Fruit fly (Drosophila melanogaster) whole organism, embryonic: ENCODE results near the gene Tmem214.

ENCODE experiments used
- Atf-2 ChIP-seq: fragments of 200-800 bp; sonication (Bioruptor generic); optimal IDR thresholded peaks from 2 replicates; lab custom pipeline; 2016; ENCODE audit warnings: missing biosample characterization, missing genetic modification characterization
- CG10321 ChIP-seq: fragments of 200-800 bp; sonication (Bioruptor generic); IDR thresholded peaks from 2 replicates; pipeline ENCODE4 v1.3.6; 2022; ENCODE audit warnings: missing biosample characterization, missing genetic modification characterization
- CG12659 ChIP-seq: fragments of 200-800 bp; sonication (Bioruptor generic); optimal IDR thresholded peaks from 3 replicates; lab custom pipeline; 2017; ENCODE audit warnings: mild to moderate bottlenecking, missing biosample characterization, missing genetic modification reagents, missing genetic modification characterization
- CG14014 ChIP-seq: fragments of 200-800 bp; sonication (Bioruptor generic); IDR thresholded peaks from 2 replicates; pipeline ENCODE4 v1.3.6; 2022; ENCODE audit warnings: missing biosample characterization, missing genetic modification characterization
- CG14441 ChIP-seq: fragments of 200-800 bp; sonication (Bioruptor generic); IDR thresholded peaks from 2 replicates; pipeline ENCODE4 v1.3.6; 2022; ENCODE audit warnings: missing biosample characterization, missing genetic modification characterization
- CG14710 ChIP-seq: fragments of 200-800 bp; sonication (Bioruptor generic); optimal IDR thresholded peaks from 3 replicates; lab custom pipeline; 2019; ENCODE audit warnings: missing biosample characterization, mild to moderate bottlenecking, missing genetic modification characterization, moderate library complexity
- CG15011 ChIP-seq: fragments of 200-800 bp; sonication (Bioruptor generic); optimal IDR thresholded peaks from 3 replicates; lab custom pipeline; 2018; ENCODE audit warnings: missing biosample characterization, mild to moderate bottlenecking, missing genetic modification characterization
- CG15073 ChIP-seq: fragments of 200-800 bp; sonication (Bioruptor generic); optimal IDR thresholded peaks from 2 replicates; lab custom pipeline; 2016; ENCODE audit warnings: missing biosample characterization, missing genetic modification characterization
- CG15514 ChIP-seq: fragments of 200-800 bp; sonication (Bioruptor generic); optimal IDR thresholded peaks from 3 replicates; lab custom pipeline; 2017; ENCODE audit warnings: missing biosample characterization, missing genetic modification characterization, mild to moderate bottlenecking, moderate library complexity, missing genetic modification reagents
- CG17328 ChIP-seq: fragments of 200-800 bp; sonication (Bioruptor generic); IDR thresholded peaks from 2 replicates; pipeline ENCODE4 v1.3.6; 2022; ENCODE audit warnings: missing biosample characterization, missing genetic modification characterization
- CG31441 ChIP-seq: fragments of 200-800 bp; sonication (Bioruptor generic); IDR thresholded peaks from 2 replicates; pipeline ENCODE4 v1.3.6; 2022; ENCODE audit warnings: missing biosample characterization, missing genetic modification characterization
- CG3847 ChIP-seq: fragments of 200-800 bp; sonication (Bioruptor generic); IDR thresholded peaks from 2 replicates; pipeline ENCODE4 v1.3.6; 2022; ENCODE audit warnings: missing biosample characterization, missing genetic modification characterization
- CG4617 ChIP-seq: fragments of 200-800 bp; sonication (Bioruptor generic); optimal IDR thresholded peaks from 3 replicates; lab custom pipeline; 2016; ENCODE audit warnings: missing biosample characterization, missing genetic modification characterization, borderline replicate concordance
- CG6765 ChIP-seq: fragments of 200-800 bp; sonication (Bioruptor generic); optimal IDR thresholded peaks from 3 replicates; lab custom pipeline; 2017; ENCODE audit warnings: missing biosample characterization, mild to moderate bottlenecking, missing genetic modification characterization
- CG7357 ChIP-seq: fragments of 200-800 bp; sonication (Bioruptor generic); IDR thresholded peaks from 3 replicates; pipeline ENCODE4 v1.3.6; 2022; ENCODE audit warnings: missing biosample characterization, missing genetic modification characterization
- Dp ChIP-seq: fragments of 200-800 bp; sonication (Bioruptor generic); optimal IDR thresholded peaks from 2 replicates; lab custom pipeline; 2018; ENCODE audit warnings: missing biosample characterization, mild to moderate bottlenecking, missing genetic modification characterization, moderate library complexity
- Dref ChIP-seq: fragments of 200-800 bp; sonication (Bioruptor generic); IDR thresholded peaks from 2 replicates; pipeline ENCODE4 v1.3.6; 2022; ENCODE audit warnings: missing biosample characterization, missing genetic modification characterization
- Ets65A ChIP-seq: fragments of 200-800 bp; sonication (Bioruptor generic); peaks from one replicate; lab custom pipeline; 2016; ENCODE audit warnings: missing biosample characterization, missing genetic modification characterization
- Fer3 ChIP-seq: fragments of 200-800 bp; sonication (Bioruptor generic); optimal IDR thresholded peaks from 2 replicates; lab custom pipeline; 2018; ENCODE audit warnings: missing biosample characterization, mild to moderate bottlenecking, missing genetic modification characterization, moderate library complexity
- Gug ChIP-seq: fragments of 200-800 bp; sonication (Bioruptor generic); IDR thresholded peaks from 4 replicates; pipeline ENCODE4 v1.3.6; 2022; ENCODE audit warnings: missing biosample characterization, missing genetic modification characterization
- HHEX ChIP-seq: fragments of 200-800 bp; sonication (Bioruptor generic); optimal IDR thresholded peaks from 3 replicates; lab custom pipeline; 2017; ENCODE audit warnings: missing biosample characterization, mild to moderate bottlenecking, missing genetic modification characterization, missing genetic modification reagents
- HLHmδ ChIP-seq: fragments of 200-800 bp; sonication (Bioruptor generic); optimal IDR thresholded peaks from 2 replicates; lab custom pipeline; 2018; ENCODE audit warnings: missing biosample characterization, mild to moderate bottlenecking, missing genetic modification characterization, moderate library complexity
- HmgZ ChIP-seq: fragments of 200-800 bp; sonication (Bioruptor generic); optimal IDR thresholded peaks from 2 replicates; lab custom pipeline; 2018; ENCODE audit warnings: missing biosample characterization, mild to moderate bottlenecking, missing genetic modification characterization
- Hr51 ChIP-seq, 2 experiments: fragments of 200-800 bp; sonication (Bioruptor generic); optimal IDR thresholded peaks; 2 replicates in 1 of 2; 3 replicates in 1 of 2; lab custom pipeline; 2016 to 2018; ENCODE audit warnings: missing biosample characterization in 2 of 2, missing genetic modification characterization in 2 of 2, mild to moderate bottlenecking in 1 of 2, moderate library complexity in 1 of 2
- Mrtf ChIP-seq: fragments of 200-800 bp; sonication (Bioruptor generic); IDR thresholded peaks from 3 replicates; pipeline ENCODE4 v1.3.6; 2022; ENCODE audit warnings: missing biosample characterization, missing genetic modification characterization
- NFAT ChIP-seq: fragments of 200-800 bp; sonication (Bioruptor generic); IDR thresholded peaks from 2 replicates; pipeline ENCODE4 v1.3.6; 2022; ENCODE audit warnings: missing biosample characterization, missing genetic modification characterization
- NK7.1 ChIP-seq: fragments of 200-800 bp; sonication (Bioruptor generic); optimal IDR thresholded peaks from 3 replicates; lab custom pipeline; 2016; ENCODE audit warnings: missing biosample characterization, missing genetic modification characterization
- Side ChIP-seq: fragments of 200-800 bp; sonication (Bioruptor generic); optimal IDR thresholded peaks from 2 replicates; lab custom pipeline; 2016; ENCODE audit warnings: missing biosample characterization, missing genetic modification characterization
- Six4 ChIP-seq: fragments of 200-800 bp; sonication (Bioruptor generic); optimal IDR thresholded peaks from 2 replicates; lab custom pipeline; 2016; ENCODE audit warnings: missing biosample characterization, missing genetic modification characterization
- aop ChIP-seq: fragments of 200-800 bp; sonication (Bioruptor generic); IDR thresholded peaks from 2 replicates; pipeline ENCODE4 v1.3.6; 2022; ENCODE audit warnings: missing biosample characterization, missing genetic modification characterization
- ap ChIP-seq: fragments of 200-800 bp; sonication (Bioruptor generic); IDR thresholded peaks from 2 replicates; pipeline ENCODE4 v1.3.6; 2022; ENCODE audit warnings: missing biosample characterization, missing genetic modification characterization
- ash1 ChIP-seq: fragments of 200-800 bp; sonication (Bioruptor generic); optimal IDR thresholded peaks from 2 replicates; lab custom pipeline; 2018; ENCODE audit warnings: missing biosample characterization, mild to moderate bottlenecking, missing genetic modification characterization
- az2 ChIP-seq: fragments of 200-800 bp; sonication (Bioruptor generic); optimal IDR thresholded peaks from 3 replicates; lab custom pipeline; 2016; ENCODE audit warnings: missing biosample characterization, missing genetic modification characterization
- chinmo ChIP-seq: fragments of 200-800 bp; sonication (Bioruptor generic); IDR thresholded peaks from 4 replicates; pipeline ENCODE4 v1.3.6; 2022; ENCODE audit warnings: missing biosample characterization, missing genetic modification characterization; ENCODE audit not compliant: partially characterized antibody
- dm ChIP-seq: fragments of 200-800 bp; sonication (Bioruptor generic); optimal IDR thresholded peaks from 3 replicates; lab custom pipeline; 2016; ENCODE audit warnings: missing biosample characterization, missing genetic modification characterization
- dmrt99B ChIP-seq: fragments of 200-800 bp; sonication (Bioruptor generic); optimal IDR thresholded peaks from 2 replicates; lab custom pipeline; 2018; ENCODE audit warnings: missing biosample characterization, mild to moderate bottlenecking, missing genetic modification characterization, moderate library complexity
- en ChIP-seq: fragments of 200-800 bp; sonication (Bioruptor generic); optimal IDR thresholded peaks from 2 replicates; lab custom pipeline; 2016; ENCODE audit warnings: missing biosample characterization, missing genetic modification characterization
- gcm ChIP-seq: fragments of 200-800 bp; sonication (Bioruptor generic); optimal IDR thresholded peaks from 2 replicates; lab custom pipeline; 2019; ENCODE audit warnings: missing biosample characterization, mild to moderate bottlenecking, missing genetic modification characterization, moderate library complexity
- hkb ChIP-seq, 2 experiments: fragments of 200-800 bp in 1 of 2; fragments of >200 bp in 1 of 2; sonication (Bioruptor generic) in 1 of 2; IDR thresholded peaks in 1 of 2; optimal IDR thresholded peaks in 1 of 2; 2 replicates each; pipeline versions ENCODE4 v1.3.6 to Lab custom; 2017 to 2022; ENCODE audit warnings: missing biosample characterization in 1 of 2, missing genetic modification characterization in 1 of 2
- ind ChIP-seq: fragments of 200-800 bp; sonication (Bioruptor generic); optimal IDR thresholded peaks from 3 replicates; lab custom pipeline; 2016; ENCODE audit warnings: missing biosample characterization, missing genetic modification characterization
- ken ChIP-seq: fragments of 200-800 bp; sonication (Bioruptor generic); IDR thresholded peaks from 3 replicates; pipeline ENCODE4 v1.3.6; 2022; ENCODE audit warnings: missing biosample characterization, missing genetic modification characterization
- lilli ChIP-seq: fragments of 200-800 bp; sonication (Bioruptor generic); optimal IDR thresholded peaks from 3 replicates; lab custom pipeline; 2016; ENCODE audit warnings: missing biosample characterization, missing genetic modification characterization
- luna ChIP-seq: fragments of 200-800 bp; sonication (Bioruptor generic); optimal IDR thresholded peaks from 2 replicates; lab custom pipeline; 2016; ENCODE audit warnings: missing biosample characterization, missing genetic modification characterization
- mirr ChIP-seq: fragments of 200-800 bp; sonication (Bioruptor generic); optimal IDR thresholded peaks from 3 replicates; lab custom pipeline; 2018; ENCODE audit warnings: missing biosample characterization, mild to moderate bottlenecking, missing genetic modification characterization
- nerfin-2 ChIP-seq: fragments of 200-800 bp; sonication (Bioruptor generic); IDR thresholded peaks from 2 replicates; pipeline ENCODE4 v1.3.6; 2022; ENCODE audit warnings: missing biosample characterization, missing genetic modification characterization; ENCODE audit not compliant: partially characterized antibody
- repo ChIP-seq: fragments of 200-800 bp; sonication (Bioruptor generic); optimal IDR thresholded peaks from 2 replicates; lab custom pipeline; 2016; ENCODE audit warnings: missing biosample characterization, missing genetic modification characterization
- row ChIP-seq: fragments of 200-800 bp; sonication (Bioruptor generic); IDR thresholded peaks from 3 replicates; pipeline ENCODE4 v1.3.6; 2022; ENCODE audit warnings: missing biosample characterization, missing genetic modification characterization
- salm ChIP-seq: fragments of 200-800 bp; sonication (Bioruptor generic); optimal IDR thresholded peaks from 2 replicates; lab custom pipeline; 2018; ENCODE audit warnings: missing biosample characterization, mild to moderate bottlenecking, missing genetic modification characterization
- zfh2 ChIP-seq: fragments of 200-800 bp; sonication (Bioruptor generic); optimal IDR thresholded peaks from 2 replicates; lab custom pipeline; 2016; ENCODE audit warnings: missing biosample characterization, missing genetic modification characterization

Gene Tmem214

DNA sequence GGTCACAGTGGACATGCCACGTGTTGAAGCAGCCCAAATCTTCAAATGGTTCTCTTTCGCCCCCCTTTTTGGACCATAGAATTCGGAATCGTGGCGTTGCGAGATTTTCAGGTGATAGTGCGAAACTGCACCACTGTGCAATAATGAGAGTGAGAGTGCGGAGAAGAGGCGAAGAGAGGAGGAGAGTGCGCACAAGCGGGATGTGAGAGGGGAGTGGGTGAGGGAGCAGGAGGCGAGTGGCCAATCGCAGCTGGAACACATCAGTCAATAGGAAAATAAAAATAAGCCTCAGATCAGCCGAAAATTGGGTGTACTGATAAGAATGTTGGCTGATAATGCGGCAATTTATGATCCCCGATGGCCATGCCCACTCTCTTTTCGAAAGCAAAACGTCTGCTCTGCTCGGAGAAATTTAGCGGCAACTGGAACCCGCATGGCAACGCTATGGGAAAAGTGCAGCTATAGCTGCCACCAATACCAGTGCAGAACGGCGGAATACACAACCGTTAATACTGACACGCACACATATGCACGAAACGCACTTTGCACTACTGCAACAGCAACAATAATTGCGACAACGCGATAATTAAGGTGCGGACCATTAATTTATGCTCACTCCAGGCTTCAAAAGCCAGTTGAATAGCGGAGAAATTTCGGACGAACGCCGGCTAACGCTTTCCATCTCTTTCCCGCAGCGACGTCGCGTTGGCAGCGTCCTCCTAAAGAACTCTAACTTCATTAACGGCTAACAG, 2.6 kb downstream of the Tmem214 start (continued):
- TF ChIP-seq Side (GFP tag; lab: Kevin White, UChicago): peak; percentile 18
- peak; percentile 5 for TF ChIP-seq CG15514
- TF ChIP-seq Hr51 (GFP tag; optimal IDR thresholded peaks at IDR 0.05; lab: Kevin White, UChicago): no peak
- TF ChIP-seq HmgZ: no peak
- TF ChIP-seq CG3847 (GFP tag; lab: Robert Waterston, UW): no peak
- no peak for TF ChIP-seq Ets65A (GFP tag; lab: Kevin White, UChicago)
- TF ChIP-seq Six4 (GFP tag; lab: Kevin White, UChicago): no peak
- TF ChIP-seq chinmo (GFP tag; lab: Robert Waterston, UW): peak; percentile 57; the same call in 2 of the 4 replicates
- no peak for TF ChIP-seq salm (tag; lab: Kevin White, UChicago)
- TF ChIP-seq Dp: no peak
- 0 out of 2 replicates have a peak, but pooled peaks have one; percentile 12 for TF ChIP-seq nerfin-2 (GFP tag; lab: Robert Waterston, UW)
- no peak; the same call in 1 of the 2 replicates for TF ChIP-seq CG31441 (GFP tag; lab: Robert Waterston, UW)
- TF ChIP-seq CG14710: no peak
- TF ChIP-seq luna (GFP tag; lab: Kevin White, UChicago): no peak
- no peak for TF ChIP-seq CG10321
- no peak for TF ChIP-seq Dref (GFP tag; lab: Robert Waterston, UW)
- TF ChIP-seq gcm (GFP tag; lab: Kevin White, UChicago): peak; percentile 54
- TF ChIP-seq HHEX (GFP tag; lab: Kevin White, UChicago): no peak
- no peak for TF ChIP-seq aop
- TF ChIP-seq ken (GFP tag; lab: Robert Waterston, UW): 0 out of 3 replicates have a peak, but pooled peaks have one; percentile 26
- peak; percentile 29 for TF ChIP-seq CG12659 (GFP tag; lab: Kevin White, UChicago)
- TF ChIP-seq dm: peak; percentile 66
- TF ChIP-seq NFAT (GFP tag; lab: Robert Waterston, UW): no peak
- TF ChIP-seq CG14014 (GFP tag; lab: Robert Waterston, UW): no peak
- TF ChIP-seq ap (GFP tag; lab: Robert Waterston, UW): no peak
- TF ChIP-seq dmrt99B: no peak
- peak; percentile 10 for TF ChIP-seq ash1 (GFP tag; lab: Kevin White, UChicago)
- no peak for TF ChIP-seq az2
- TF ChIP-seq repo: no peak
- TF ChIP-seq CG4617: peak; percentile 79
- no peak for TF ChIP-seq hkb (optimal IDR thresholded peaks at IDR 0.05; lab: Kevin White, UChicago)
- TF ChIP-seq hkb (GFP tag; IDR thresholded peaks at IDR 0.05; lab: Robert Waterston, UW): no peak
- TF ChIP-seq en (GFP tag; lab: Kevin White, UChicago): no peak
- no peak for TF ChIP-seq Gug (GFP tag; lab: Robert Waterston, UW)
- peak; percentile 73 for TF ChIP-seq HLHmδ (GFP tag; lab: Kevin White, UChicago)
- no peak for TF ChIP-seq CG14441
- no peak for TF ChIP-seq NK7.1
- no peak for TF ChIP-seq Mrtf (GFP tag; lab: Robert Waterston, UW)
- TF ChIP-seq Fer3 (tag; lab: Kevin White, UChicago): no peak
- TF ChIP-seq mirr (GFP tag; lab: Kevin White, UChicago): no peak
- peak; percentile 23 for TF ChIP-seq lilli (GFP tag; lab: Kevin White, UChicago)
- no peak for TF ChIP-seq CG15073 (GFP tag; lab: Kevin White, UChicago)
- no peak for TF ChIP-seq zfh2 (GFP tag; lab: Kevin White, UChicago)
- no peak for TF ChIP-seq ind (GFP tag; lab: Kevin White, UChicago)
- no peak for TF ChIP-seq Atf-2
- TF ChIP-seq CG15011 (GFP tag; lab: Kevin White, UChicago): no peak
- TF ChIP-seq CG7357 (GFP tag; lab: Robert Waterston, UW): no peak
- 0 out of 2 replicates have a peak, but pooled peaks have one; percentile 32 for TF ChIP-seq CG17328 (GFP tag; lab: Robert Waterston, UW)
- TF ChIP-seq row: peak; percentile 77
- no peak for TF ChIP-seq CG6765 (GFP tag; lab: Kevin White, UChicago)
